Worm (Caenorhabditis elegans): ENCODE results near the gene fbxb-3.

fbxb-3 gene

DNA sequence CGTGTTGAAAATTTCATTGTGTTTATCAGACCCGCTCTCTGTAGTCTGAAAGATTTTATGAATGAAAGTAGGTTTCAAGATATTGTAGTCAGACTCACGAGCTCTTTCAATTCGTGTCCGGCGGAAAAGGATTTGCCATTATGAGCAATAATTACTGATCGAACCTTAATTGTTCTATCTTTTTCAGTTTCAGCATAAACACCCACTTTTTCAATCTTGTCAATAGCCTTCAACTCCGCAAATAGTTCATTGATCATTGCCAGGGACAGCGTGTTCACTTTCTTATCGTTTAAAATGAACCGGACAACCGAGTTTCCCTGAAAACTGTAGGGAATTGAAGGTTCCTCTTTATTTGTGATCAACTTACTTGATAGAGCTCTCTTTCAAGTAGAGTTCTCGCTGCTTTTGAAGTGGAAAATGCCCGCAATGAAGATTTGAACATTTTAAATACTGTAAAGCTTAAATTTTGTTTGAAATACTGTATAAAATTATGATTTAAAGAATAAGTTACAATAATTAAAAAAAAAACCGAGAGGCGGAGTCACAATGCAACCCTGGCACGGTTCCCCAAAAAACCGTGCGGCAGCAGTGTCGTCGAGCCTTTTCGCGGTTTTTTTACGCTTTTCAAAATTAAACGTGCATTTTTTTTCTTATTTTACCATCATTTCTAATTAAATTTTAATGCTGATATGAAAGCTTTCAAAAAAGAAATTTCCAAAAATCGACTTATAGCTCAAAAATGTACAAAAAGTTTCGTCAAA, 17.3 kb downstream of the fbxb-3 start, which contains the start of gene ech-2:
Gene ech-2, minus strand, starts transcription at position 452 of the 761 bp plus-strand sequence.
- TF ChIP-seq pqm-1 (tag; optimal IDR thresholded peaks at IDR 0.05): no peak
- TF ChIP-seq lin-39 (tag; optimal IDR thresholded peaks at IDR 0.05): no peak
- no peak for TF ChIP-seq nhr-237 (tag; optimal IDR thresholded peaks at IDR 0.05)
- TF ChIP-seq ZK546.5 (tag; optimal IDR thresholded peaks at IDR 0.05): no peak
- peak; percentile 20 for TF ChIP-seq lin-15B (tag; optimal IDR thresholded peaks at IDR 0.05)
- peak; percentile 60 for TF ChIP-seq nfya-1 (tag; optimal IDR thresholded peaks at IDR 0.05; ENCODE audit: insufficient read depth)
- TF ChIP-seq pha-4 (tag; optimal IDR thresholded peaks at IDR 0.05): peak; percentile 56

ce11 chrIV:11857159-11857565, 18.4 kb downstream of the fbxb-3 start:
- TF ChIP-seq pqm-1 (tag; optimal IDR thresholded peaks at IDR 0.05) (no peak), ceh-28 (tag; optimal IDR thresholded peaks at IDR 0.05) (peak; percentile 37), nhr-77 (tag; optimal IDR thresholded peaks at IDR 0.05) (no peak), nfya-1 (tag; optimal IDR thresholded peaks at IDR 0.05; ENCODE audit: insufficient read depth) (peak; percentile 98), tbx-2 (tag; optimal IDR thresholded peaks at IDR 0.05) (peak; percentile 29), ceh-82 (tag; optimal IDR thresholded peaks at IDR 0.05) (no peak), R02D3.7 (tag; optimal IDR thresholded peaks at IDR 0.05) (no peak), nhr-12 (tag; optimal IDR thresholded peaks at IDR 0.05) (no peak), fos-1 (tag; optimal IDR thresholded peaks at IDR 0.05) (no peak), eor-1 (tag; optimal IDR thresholded peaks at IDR 0.05) (no peak), fkh-2 (tag; optimal IDR thresholded peaks at IDR 0.05) (no peak), lsy-12 (tag; optimal IDR thresholded peaks at IDR 0.05) (peak; percentile 35), fkh-10 (GFP tag; optimal IDR thresholded peaks at IDR 0.05) (peak; percentile 66), mml-1 (tag; optimal IDR thresholded peaks at IDR 0.05) (no peak), nhr-43 (tag; optimal IDR thresholded peaks at IDR 0.05; ENCODE audit: poor library complexity, severe bottlenecking) (no peak), unc-62 (GFP tag; optimal IDR thresholded peaks at IDR 0.05) (no peak), ceh-16 (tag; optimal IDR thresholded peaks at IDR 0.05) (no peak), zag-1 (tag; optimal IDR thresholded peaks at IDR 0.05) (no peak), pha-4 (tag; optimal IDR thresholded peaks at IDR 0.05) (peak; percentile 74), lin-15B (tag; optimal IDR thresholded peaks at IDR 0.05) (peak; percentile 89), nhr-11 (tag; optimal IDR thresholded peaks at IDR 0.05) (peak; percentile 65), ztf-4 (tag; optimal IDR thresholded peaks at IDR 0.05) (no peak), nhr-237 (tag; optimal IDR thresholded peaks at IDR 0.05) (no peak), egl-5 (tag; optimal IDR thresholded peaks at IDR 0.05) (peak; percentile 25), elt-1 (tag; optimal IDR thresholded peaks at IDR 0.05) (peak; percentile 61), nhr-23 (tag; optimal IDR thresholded peaks at IDR 0.05) (peak; percentile 5), aly-2 (tag; optimal IDR thresholded peaks at IDR 0.05) (no peak), mdl-1 (tag; optimal IDR thresholded peaks at IDR 0.05) (no peak), nhr-28 (tag; optimal IDR thresholded peaks at IDR 0.05) (no peak), nhr-25 (tag; optimal IDR thresholded peaks at IDR 0.05) (no peak), sea-2 (GFP tag; optimal IDR thresholded peaks at IDR 0.05) (no peak), nhr-67 (tag; optimal IDR thresholded peaks at IDR 0.05) (no peak), ceh-9 (tag; optimal IDR thresholded peaks at IDR 0.05) (no peak), ama-1 (optimal IDR thresholded peaks at IDR 0.05) (peak; percentile 76), snpc-4 (tag; optimal IDR thresholded peaks at IDR 0.05) (peak; percentile 79), skn-1 (tag; optimal IDR thresholded peaks at IDR 0.05) (peak; percentile 51), ztf-11 (tag; optimal IDR thresholded peaks at IDR 0.05) (no peak), daf-12 (tag; optimal IDR thresholded peaks at IDR 0.05) (no peak), elt-3 (tag; optimal IDR thresholded peaks at IDR 0.05) (no peak), elt-2 (tag; optimal IDR thresholded peaks at IDR 0.05) (peak; percentile 43), nhr-76 (tag; optimal IDR thresholded peaks at IDR 0.05) (no peak), hmg-11 (tag; optimal IDR thresholded peaks at IDR 0.05) (peak; percentile 75), lin-39 (tag; optimal IDR thresholded peaks at IDR 0.05) (peak; percentile 77), egl-27 (tag; optimal IDR thresholded peaks at IDR 0.05) (peak; percentile 20), jun-1 (tag; optimal IDR thresholded peaks at IDR 0.05) (peak; percentile 60), ZK546.5 (tag; optimal IDR thresholded peaks at IDR 0.05) (no peak), unc-39 (tag; optimal IDR thresholded peaks at IDR 0.05) (no peak)

Measured in whole organism, L3 larva.